Worm (Caenorhabditis elegans) whole organism, L3 larva: Measurements from ENCODE around the gene F11A5.18.

ENCODE experiments used
- ZK546.5 ChIP-seq: sonication (generic microtip); optimal IDR thresholded peaks from 2 replicates; lab custom pipeline; 2017; ENCODE audit warnings: missing biosample characterization, missing genetic modification characterization
- ama-1 ChIP-seq: fragments of 150-350 bp; optimal IDR thresholded peaks from 2 replicates; lab custom pipeline; 2018
- egl-27 ChIP-seq: sonication (generic microtip); optimal IDR thresholded peaks from 4 replicates; lab custom pipeline; 2017; ENCODE audit warnings: missing biosample characterization, missing genetic modification reagents, missing genetic modification characterization
- egl-5 ChIP-seq: fragments of 150-350 bp; optimal IDR thresholded peaks from 2 replicates; lab custom pipeline; 2017; ENCODE audit warnings: missing biosample characterization, missing genetic modification reagents, missing genetic modification characterization, inconsistent platforms
- hmg-11 ChIP-seq: sonication (generic microtip); optimal IDR thresholded peaks from 2 replicates; lab custom pipeline; 2016; ENCODE audit warnings: missing genetic modification characterization, missing compliant biosample characterization
- lin-39 ChIP-seq: fragments of 150-350 bp; optimal IDR thresholded peaks from 2 replicates; lab custom pipeline; 2018; ENCODE audit warnings: missing biosample characterization, missing genetic modification reagents, missing genetic modification characterization
- mdl-1 ChIP-seq: fragments of 150-350 bp; optimal IDR thresholded peaks from 2 replicates; lab custom pipeline; 2014; ENCODE audit warnings: missing biosample characterization, missing genetic modification characterization
- nfya-1 ChIP-seq: sonication (generic microtip); optimal IDR thresholded peaks from 2 replicates; lab custom pipeline; 2017; ENCODE audit warnings: missing genetic modification characterization, mild to moderate bottlenecking, missing compliant biosample characterization, antibody characterized with exemption, moderate library complexity; ENCODE audit not compliant: insufficient read depth
- nhr-12 ChIP-seq: fragments of 150-350 bp; optimal IDR thresholded peaks from 2 replicates; lab custom pipeline; 2014; ENCODE audit warnings: missing biosample characterization, missing genetic modification characterization
- nhr-237 ChIP-seq: fragments of 150-350 bp; optimal IDR thresholded peaks from 2 replicates; lab custom pipeline; 2014; ENCODE audit warnings: missing biosample characterization, missing genetic modification characterization
- nhr-25 ChIP-seq: sonication (generic microtip); optimal IDR thresholded peaks from 2 replicates; lab custom pipeline; 2017; ENCODE audit warnings: missing biosample characterization, missing genetic modification characterization
- sea-2 ChIP-seq: fragments of 150-350 bp; sonication (generic microtip); optimal IDR thresholded peaks from 4 replicates; lab custom pipeline; 2014; ENCODE audit warnings: missing biosample characterization, missing genetic modification reagents, missing genetic modification characterization
- ztf-11 ChIP-seq: fragments of 150-350 bp; optimal IDR thresholded peaks from 2 replicates; lab custom pipeline; 2014; ENCODE audit warnings: missing biosample characterization, missing genetic modification characterization
- ztf-4 ChIP-seq: fragments of 150-350 bp; optimal IDR thresholded peaks from 2 replicates; lab custom pipeline; 2014; ENCODE audit warnings: missing biosample characterization, missing genetic modification characterization

DNA sequence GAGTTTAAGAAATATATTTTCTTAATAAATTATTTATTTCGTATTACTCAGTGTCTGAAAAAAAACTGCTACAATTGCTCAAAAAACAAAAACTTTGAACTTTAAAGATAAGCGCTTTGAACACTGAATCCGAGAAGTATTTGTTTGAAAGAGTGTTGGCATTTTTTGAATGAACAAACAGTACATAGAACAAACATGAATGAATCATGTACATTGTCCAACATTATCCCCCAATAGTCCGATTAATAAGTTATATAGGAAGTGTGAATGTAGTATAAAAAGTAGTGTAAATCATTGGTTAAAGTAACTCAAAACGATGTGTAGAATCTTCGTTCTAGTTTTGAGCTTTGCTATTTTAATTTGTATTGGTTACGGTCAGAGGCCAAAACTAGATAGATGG lies 988 bp upstream of the F11A5.18 start, which contains the start of gene F11A5.17:
- TF ChIP-seq nhr-237 (no peak), ztf-4 (no peak), nfya-1 (tag; lab: Kevin White, UChicago) (no peak), nhr-25 (tag; lab: Kevin White, UChicago) (no peak), hmg-11 (tag; lab: Kevin White, UChicago) (no peak), ztf-11 (tag; lab: Kevin White, UChicago) (no peak), nhr-12 (no peak), egl-5 (tag; lab: Kevin White, UChicago) (no peak), egl-27 (no peak), sea-2 (GFP tag; lab: Kevin White, UChicago) (no peak), ama-1 (lab: Kevin White, UChicago) (no peak), ZK546.5 (no peak), mdl-1 (tag; lab: Kevin White, UChicago) (no peak), lin-39 (tag; lab: Kevin White, UChicago) (no peak)
